Worm (Caenorhabditis elegans) whole organism, midembryonic: ENCODE results near the gene H43I07.4.
"Not testable (repeated sequence)": the region's sequence is repeated elsewhere in the genome, so short reads cannot be mapped to it uniquely, and the experiment has no call there.

ENCODE experiments used
- T22C8.4 ChIP-seq: fragments of 200-800 bp; sonication (Bioruptor generic); IDR thresholded peaks from 2 replicates; pipeline ENCODE4 v1.3.6; 2022; ENCODE audit warnings: missing genetic modification characterization, missing compliant biosample characterization
- cog-1 ChIP-seq: sonication (generic microtip); optimal IDR thresholded peaks from 2 replicates; lab custom pipeline; 2016; ENCODE audit warnings: missing genetic modification characterization, missing compliant biosample characterization
- flt-1 ChIP-seq: fragments of 200-800 bp; sonication (Bioruptor generic); IDR thresholded peaks from 2 replicates; pipeline ENCODE4 v1.3.6; 2022; ENCODE audit warnings: missing genetic modification characterization, missing compliant biosample characterization
- klf-2 ChIP-seq: fragments of 200-800 bp; sonication (Bioruptor generic); conservative IDR thresholded peaks from 2 replicates; pipeline ENCODE4 v1.3.6; 2022; ENCODE audit warnings: missing genetic modification reagents, missing genetic modification characterization, missing compliant biosample characterization
- med-1 ChIP-seq: sonication (generic microtip); optimal IDR thresholded peaks from 2 replicates; lab custom pipeline; 2017; ENCODE audit warnings: missing genetic modification characterization, mild to moderate bottlenecking, missing compliant biosample characterization, antibody characterized with exemption, missing genetic modification reagents; ENCODE audit not compliant: insufficient read depth
- ref-1 ChIP-seq: fragments of 200-800 bp; sonication (Bioruptor generic); conservative IDR thresholded peaks from 2 replicates; pipeline ENCODE4 v1.3.6; 2022; ENCODE audit warnings: missing genetic modification reagents, missing genetic modification characterization, missing compliant biosample characterization
- tab-1 ChIP-seq: fragments of 200-800 bp; sonication (Bioruptor generic); IDR thresholded peaks from 2 replicates; pipeline ENCODE4 v1.3.6; 2022; ENCODE audit warnings: missing genetic modification characterization, missing compliant biosample characterization
- ztf-23 ChIP-seq: fragments of 200-800 bp; sonication (Bioruptor generic); IDR thresholded peaks from 2 replicates; pipeline ENCODE4 v1.3.6; 2022; ENCODE audit warnings: missing genetic modification reagents, missing genetic modification characterization, missing compliant biosample characterization
- ztf-29 ChIP-seq: fragments of 200-800 bp; sonication (Bioruptor generic); IDR thresholded peaks from 2 replicates; pipeline ENCODE4 v1.3.6; 2022; ENCODE audit warnings: missing genetic modification reagents, missing genetic modification characterization, missing compliant biosample characterization

Gene H43I07.4

ce11 chrV:4215856-4216255 is at the start of gene H43I07.4:
TSS of gene H43I07.4 (plus strand) at chrV:4216156.
- not testable (repeated sequence) for TF ChIP-seq tab-1, ztf-23, klf-2 (GFP tag; lab: Robert Waterston, UW)

DNA sequence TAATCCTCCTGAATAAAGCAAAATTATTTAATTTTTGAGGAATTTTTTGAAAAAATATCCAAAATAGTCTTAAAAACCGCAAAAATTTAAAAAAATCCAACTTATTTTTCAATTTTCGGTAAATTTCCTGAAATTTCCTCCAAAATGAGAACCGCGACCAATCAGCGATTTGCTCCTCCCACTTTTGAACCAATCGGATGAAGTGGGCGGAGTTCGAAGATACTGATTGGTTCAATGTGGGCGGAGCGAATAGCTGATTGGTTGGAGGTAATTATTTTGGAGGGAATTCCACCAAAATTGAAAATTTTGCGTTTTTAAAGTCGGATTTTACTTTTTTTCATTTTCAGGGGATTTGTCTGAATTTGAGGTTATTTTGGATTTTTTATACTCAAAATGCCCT is 47.9 kb upstream of the H43I07.4 start:
- TF ChIP-seq tab-1 (GFP tag; lab: Robert Waterston, UW): no peak
- no peak for TF ChIP-seq T22C8.4 (GFP tag; lab: Robert Waterston, UW)
- TF ChIP-seq ztf-23 (GFP tag; lab: Robert Waterston, UW): no peak
- no peak for TF ChIP-seq klf-2 (GFP tag; lab: Robert Waterston, UW)
- no peak for TF ChIP-seq ztf-29 (GFP tag; lab: Robert Waterston, UW)
- TF ChIP-seq ref-1: no peak
- TF ChIP-seq cog-1 (tag; lab: Kevin White, UChicago): no peak
- no peak for TF ChIP-seq med-1 (GFP tag; lab: Kevin White, UChicago)
- no peak for TF ChIP-seq flt-1 (GFP tag; lab: Robert Waterston, UW)

- TF ChIP-seq T22C8.4 (GFP tag; lab: Robert Waterston, UW): no peak
- TF ChIP-seq ztf-29 (GFP tag; lab: Robert Waterston, UW): no peak
- no peak for TF ChIP-seq ref-1
- no peak for TF ChIP-seq flt-1 (GFP tag; lab: Robert Waterston, UW)
- no peak for TF ChIP-seq cog-1 (tag; lab: Kevin White, UChicago)
Observed at ce11 chrV:4169658-4170057, 46.3 kb upstream of the H43I07.4 start.

DNA sequence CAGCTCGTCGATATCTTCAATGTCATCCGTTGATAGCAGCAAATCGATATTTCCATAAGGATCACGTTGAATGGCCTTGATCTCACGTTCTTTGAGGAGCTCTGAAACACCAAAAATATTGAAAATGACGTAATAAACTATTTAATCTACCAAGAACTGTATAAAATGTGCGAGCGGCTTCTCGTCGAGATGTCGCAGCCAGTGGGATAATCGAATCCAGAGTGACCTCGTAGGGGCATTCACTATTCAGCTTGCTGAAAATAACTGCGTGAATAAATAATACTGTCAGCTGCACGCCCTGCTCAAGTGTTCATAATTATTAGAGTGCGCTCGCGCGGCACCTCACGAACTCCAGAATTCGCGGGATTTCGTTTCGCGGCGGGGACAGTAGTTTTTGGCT is 45.8 kb upstream of the H43I07.4 start, which contains the start of gene Y45G5AM.7:
TSS of gene Y45G5AM.7 (minus strand) at position 101 of the 400 bp plus-strand sequence.
- no peak for TF ChIP-seq ztf-29 (GFP tag; lab: Robert Waterston, UW)
- TF ChIP-seq T22C8.4 (GFP tag; lab: Robert Waterston, UW): no peak
- TF ChIP-seq med-1 (GFP tag; lab: Kevin White, UChicago): no peak
- no peak for TF ChIP-seq ref-1
- TF ChIP-seq flt-1 (GFP tag; lab: Robert Waterston, UW): no peak

DNA sequence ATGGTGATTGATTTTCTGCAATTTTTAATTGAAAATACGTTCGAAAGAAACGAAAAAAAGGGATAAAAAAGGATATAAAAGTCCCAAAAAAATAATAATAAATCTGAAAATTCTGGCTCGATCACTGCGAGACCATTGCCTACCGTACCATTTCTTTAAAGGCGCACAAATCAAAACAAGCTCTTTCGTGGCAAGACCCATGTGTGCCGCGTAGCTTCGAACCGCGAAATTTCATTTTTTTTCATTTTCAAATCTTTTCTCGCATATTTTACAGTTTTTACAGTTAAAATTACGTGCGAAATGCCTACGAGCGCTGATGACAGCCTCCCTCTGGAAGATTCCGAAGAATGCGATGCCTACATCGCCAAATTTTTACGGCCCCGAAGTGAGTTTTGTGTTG is 40.3 kb upstream of the H43I07.4 start, which contains the start of the genes coh-4 and pid-5:
TSS of gene coh-4 (minus strand) at position 17 of the 400 bp plus-strand sequence.
TSS of gene pid-5 (plus strand) at position 259 of the 400 bp plus-strand sequence.
- TF ChIP-seq ref-1 (no peak), T22C8.4 (GFP tag; lab: Robert Waterston, UW) (no peak), ztf-23 (GFP tag; lab: Robert Waterston, UW) (no peak), tab-1 (GFP tag; lab: Robert Waterston, UW) (no peak), klf-2 (GFP tag; lab: Robert Waterston, UW) (no peak), cog-1 (tag; lab: Kevin White, UChicago) (no peak), flt-1 (GFP tag; lab: Robert Waterston, UW) (no peak), ztf-29 (GFP tag; lab: Robert Waterston, UW) (no peak), med-1 (GFP tag; lab: Kevin White, UChicago) (no peak)

- TF ChIP-seq cog-1 (tag; lab: Kevin White, UChicago) (no peak), flt-1 (GFP tag; lab: Robert Waterston, UW) (no peak), med-1 (GFP tag; lab: Kevin White, UChicago) (no peak), tab-1 (GFP tag; lab: Robert Waterston, UW) (no peak), ref-1 (no peak), ztf-29 (GFP tag; lab: Robert Waterston, UW) (no peak), T22C8.4 (GFP tag; lab: Robert Waterston, UW) (no peak), ztf-23 (GFP tag; lab: Robert Waterston, UW) (no peak), klf-2 (GFP tag; lab: Robert Waterston, UW) (no peak)
Observed at ce11 chrV:4181272-4181671, 34.7 kb upstream of the H43I07.4 start.

ce11 chrV:4181727-4182126 is 34.2 kb upstream of the H43I07.4 start:
- TF ChIP-seq klf-2 (GFP tag; lab: Robert Waterston, UW): no peak
- peak; percentile 70; the same call in 1 of the 2 replicates for TF ChIP-seq flt-1 (GFP tag; lab: Robert Waterston, UW)

DNA sequence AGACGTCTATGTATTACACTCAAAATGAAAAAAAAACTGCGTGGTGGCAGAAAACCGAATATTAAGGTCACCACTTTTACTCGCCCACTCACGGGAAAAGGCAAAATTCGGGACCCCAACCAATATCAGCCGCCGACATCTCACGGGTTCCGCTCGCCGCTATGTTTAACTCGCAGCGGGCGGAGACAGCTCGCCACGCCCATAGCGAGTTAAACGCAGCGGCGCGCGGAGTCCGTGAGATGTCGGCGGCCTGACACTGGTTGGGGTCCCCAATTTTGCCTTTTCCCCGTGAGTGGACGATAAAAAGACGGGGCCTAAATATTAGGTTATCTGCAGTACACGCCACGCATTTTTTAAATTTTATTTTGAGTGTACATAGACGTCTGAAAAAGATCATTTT is 33.4 kb upstream of the H43I07.4 start:
- TF ChIP-seq cog-1 (tag; lab: Kevin White, UChicago) (no peak), ref-1 (no peak), klf-2 (GFP tag; lab: Robert Waterston, UW) (no peak)

ce11 chrV:4185885-4186284 is 30.1 kb upstream of the H43I07.4 start:
- TF ChIP-seq ztf-23 (GFP tag; lab: Robert Waterston, UW) (no peak), ztf-29 (GFP tag; lab: Robert Waterston, UW) (no peak), klf-2 (GFP tag; lab: Robert Waterston, UW) (no peak), tab-1 (GFP tag; lab: Robert Waterston, UW) (no peak), med-1 (GFP tag; lab: Kevin White, UChicago) (no peak), T22C8.4 (GFP tag; lab: Robert Waterston, UW) (no peak), cog-1 (tag; lab: Kevin White, UChicago) (no peak), flt-1 (GFP tag; lab: Robert Waterston, UW) (no peak), ref-1 (no peak)

DNA sequence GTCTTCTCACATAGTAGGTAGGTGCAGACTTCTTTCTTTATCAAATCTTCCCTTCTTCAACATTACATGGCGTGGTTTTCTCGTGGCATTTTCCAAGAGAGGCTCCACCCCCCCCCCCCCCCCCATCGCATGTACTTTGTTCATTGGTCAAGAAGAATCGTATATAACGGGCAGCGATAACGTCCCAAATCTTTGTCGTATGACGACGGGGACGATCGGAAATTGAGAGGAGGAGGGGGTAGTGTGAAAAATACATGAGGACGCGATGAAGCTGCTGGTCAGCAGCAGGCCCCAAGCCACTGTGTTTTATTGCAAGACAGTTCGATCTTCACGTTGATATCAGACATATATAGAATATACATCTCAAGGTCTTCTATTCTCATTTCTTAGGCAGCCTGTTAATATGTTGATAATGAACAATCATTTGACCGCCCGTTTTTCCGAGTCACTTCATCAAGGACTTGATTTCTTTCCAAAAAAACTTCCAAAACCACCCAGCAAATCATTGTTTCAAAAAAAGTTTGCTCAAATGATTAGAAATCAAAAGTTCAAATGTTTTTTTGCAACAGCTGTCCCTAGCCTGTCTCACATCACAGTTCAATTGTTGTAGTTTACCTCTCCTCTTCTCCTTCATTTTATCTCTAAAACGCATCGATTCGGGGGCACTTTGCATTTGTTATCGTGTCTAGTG is 29.4 kb upstream of the H43I07.4 start:
- no peak for TF ChIP-seq T22C8.4 (GFP tag; lab: Robert Waterston, UW)
- no peak for TF ChIP-seq tab-1 (GFP tag; lab: Robert Waterston, UW)
- no peak for TF ChIP-seq cog-1 (tag; lab: Kevin White, UChicago)
- no peak for TF ChIP-seq klf-2 (GFP tag; lab: Robert Waterston, UW)
- no peak for TF ChIP-seq ztf-23 (GFP tag; lab: Robert Waterston, UW)
- TF ChIP-seq flt-1 (GFP tag; lab: Robert Waterston, UW): no peak
- TF ChIP-seq ref-1: no peak
- no peak for TF ChIP-seq ztf-29 (GFP tag; lab: Robert Waterston, UW)
